Worm (Caenorhabditis elegans) whole organism, L1 larva: ENCODE results near the gene dhhc-6.

ENCODE experiments used
- C16A3.4 ChIP-seq: fragments of 150-350 bp; optimal IDR thresholded peaks from 2 replicates; lab custom pipeline; 2014; ENCODE audit warnings: missing biosample characterization, missing genetic modification characterization
- aha-1 ChIP-seq: fragments of 150-350 bp; optimal IDR thresholded peaks from 2 replicates; lab custom pipeline; 2014; ENCODE audit warnings: missing biosample characterization, missing genetic modification characterization
- ceh-82 ChIP-seq, 3 experiments: fragments of 150-350 bp in 1 of 3; sonication (generic microtip) in 2 of 3; optimal IDR thresholded peaks; 2 replicates each; lab custom pipeline; 2014 to 2017; ENCODE audit warnings: missing biosample characterization in 3 of 3, missing genetic modification characterization in 3 of 3
- ceh-90 ChIP-seq: sonication (generic microtip); optimal IDR thresholded peaks from 2 replicates; lab custom pipeline; 2016; ENCODE audit warnings: missing genetic modification characterization, missing compliant biosample characterization
- dpl-1 ChIP-seq, 3 experiments: fragments of 150-350 bp in 2 of 3; sonication (generic microtip) in 1 of 3; optimal IDR thresholded peaks; 2 replicates each; lab custom pipeline; 2014 to 2017; ENCODE audit warnings: missing biosample characterization in 3 of 3, missing genetic modification characterization in 3 of 3, missing genetic modification reagents in 3 of 3
- efl-1 ChIP-seq, 4 experiments: fragments of 150-350 bp; optimal IDR thresholded peaks in 3 of 4; peaks in 1 of 4; 1 replicate in 1 of 4; 2 replicates in 3 of 4; lab custom pipeline; 2014; ENCODE audit warnings: missing biosample characterization in 2 of 4, missing genetic modification characterization in 2 of 4, missing genetic modification reagents in 2 of 4
- fkh-4 ChIP-seq: sonication (generic microtip); optimal IDR thresholded peaks from 2 replicates; lab custom pipeline; 2016; ENCODE audit warnings: missing compliant biosample characterization, missing genetic modification characterization, borderline replicate concordance
- fkh-8 ChIP-seq: sonication (generic microtip); optimal IDR thresholded peaks from 2 replicates; lab custom pipeline; 2016; ENCODE audit warnings: mild to moderate bottlenecking, missing genetic modification characterization, missing compliant biosample characterization
- grh-1 ChIP-seq: fragments of 200-800 bp; sonication (Bioruptor generic); IDR thresholded peaks from 2 replicates; pipeline ENCODE4 v1.3.6; 2022; ENCODE audit warnings: missing genetic modification reagents, missing genetic modification characterization, missing compliant biosample characterization
- hlh-17 ChIP-seq: fragments of 200-800 bp; sonication (Bioruptor generic); optimal IDR thresholded peaks from 2 replicates; lab custom pipeline; 2018; ENCODE audit warnings: missing genetic modification characterization, mild to moderate bottlenecking, missing compliant biosample characterization, moderate library complexity, borderline replicate concordance
- hlh-4 ChIP-seq: sonication (generic microtip); optimal IDR thresholded peaks from 2 replicates; lab custom pipeline; 2016; ENCODE audit warnings: mild to moderate bottlenecking, missing genetic modification characterization, missing compliant biosample characterization
- lin-13 ChIP-seq: fragments of 150-350 bp; optimal IDR thresholded peaks from 2 replicates; lab custom pipeline; 2014; ENCODE audit warnings: missing biosample characterization, missing genetic modification reagents, missing genetic modification characterization
- lin-14 ChIP-seq: fragments of 200-800 bp; sonication (Bioruptor generic); optimal IDR thresholded peaks from 2 replicates; lab custom pipeline; 2018; ENCODE audit warnings: mild to moderate bottlenecking, missing genetic modification characterization, moderate library complexity, missing compliant biosample characterization
- lin-35 ChIP-seq, 2 experiments: fragments of 150-350 bp; optimal IDR thresholded peaks; 2 replicates each; lab custom pipeline; 2014; ENCODE audit warnings: missing biosample characterization in 2 of 2, missing genetic modification characterization in 2 of 2, missing genetic modification reagents in 2 of 2
- lsy-2 ChIP-seq, 2 experiments: fragments of 150-350 bp; optimal IDR thresholded peaks; 2 replicates each; lab custom pipeline; 2014; ENCODE audit warnings: missing biosample characterization in 2 of 2, missing genetic modification characterization in 2 of 2
- mdl-1 ChIP-seq, 2 experiments: fragments of 150-350 bp; optimal IDR thresholded peaks; 2 replicates each; lab custom pipeline; 2014 to 2017; ENCODE audit warnings: missing biosample characterization in 2 of 2, missing genetic modification characterization in 2 of 2, inconsistent platforms in 1 of 2
- mep-1 ChIP-seq: fragments of 150-350 bp; optimal IDR thresholded peaks from 2 replicates; lab custom pipeline; 2014; ENCODE audit warnings: missing biosample characterization, missing genetic modification characterization
- nhr-11 ChIP-seq: fragments of 150-350 bp; optimal IDR thresholded peaks from 2 replicates; lab custom pipeline; 2014; ENCODE audit warnings: missing biosample characterization, missing genetic modification characterization
- nhr-19 ChIP-seq: fragments of 200-800 bp; sonication (Bioruptor generic); conservative IDR thresholded peaks from 2 replicates; pipeline ENCODE4 v1.3.6; 2022; ENCODE audit warnings: missing genetic modification characterization, missing compliant biosample characterization
- nhr-20 ChIP-seq: sonication (generic microtip); optimal IDR thresholded peaks from 2 replicates; lab custom pipeline; 2016; ENCODE audit warnings: mild to moderate bottlenecking, missing genetic modification characterization, missing compliant biosample characterization
- nhr-28 ChIP-seq: fragments of 150-350 bp; optimal IDR thresholded peaks from 2 replicates; lab custom pipeline; 2014; ENCODE audit warnings: missing biosample characterization, missing genetic modification characterization
- nhr-47 ChIP-seq: sonication (generic microtip); optimal IDR thresholded peaks from 2 replicates; lab custom pipeline; 2016; ENCODE audit warnings: mild to moderate bottlenecking, missing genetic modification characterization, moderate library complexity, missing compliant biosample characterization
- nhr-71 ChIP-seq: sonication (generic microtip); optimal IDR thresholded peaks from 2 replicates; lab custom pipeline; 2016; ENCODE audit warnings: mild to moderate bottlenecking, missing genetic modification characterization, moderate library complexity, missing compliant biosample characterization
- nhr-84 ChIP-seq: sonication (generic microtip); optimal IDR thresholded peaks from 2 replicates; lab custom pipeline; 2017; ENCODE audit warnings: missing biosample characterization, missing genetic modification characterization
- nhr-85 ChIP-seq: sonication (generic microtip); peaks from one replicate; lab custom pipeline; 2016; ENCODE audit warnings: missing genetic modification characterization, inconsistent platforms, missing compliant biosample characterization
- pag-3 ChIP-seq: sonication (generic microtip); optimal IDR thresholded peaks from 2 replicates; lab custom pipeline; 2017; ENCODE audit warnings: missing genetic modification characterization, mild to moderate bottlenecking, missing compliant biosample characterization, antibody characterized with exemption, borderline replicate concordance; ENCODE audit not compliant: insufficient read depth
- pax-3 ChIP-seq: fragments of 200-800 bp; sonication (Bioruptor generic); optimal IDR thresholded peaks from 2 replicates; lab custom pipeline; 2018; ENCODE audit warnings: mild to moderate bottlenecking, missing genetic modification characterization, moderate library complexity, missing compliant biosample characterization
- pqm-1 ChIP-seq: sonication (generic microtip); optimal IDR thresholded peaks from 3 replicates; lab custom pipeline; 2017; ENCODE audit warnings: missing biosample characterization, missing genetic modification characterization
- snpc-4 ChIP-seq: fragments of 150-350 bp; optimal IDR thresholded peaks from 2 replicates; lab custom pipeline; 2014; ENCODE audit warnings: missing biosample characterization, missing genetic modification characterization
- unc-130 ChIP-seq: fragments of 150-350 bp; optimal IDR thresholded peaks from 2 replicates; lab custom pipeline; 2017; ENCODE audit warnings: missing biosample characterization, missing genetic modification characterization, inconsistent platforms
- unc-98 ChIP-seq: fragments of 200-800 bp; sonication (Bioruptor generic); IDR thresholded peaks from 2 replicates; pipeline ENCODE4 v1.3.6; 2022; ENCODE audit warnings: missing genetic modification characterization, missing compliant biosample characterization
- zip-4 ChIP-seq: fragments of 200-800 bp; sonication (Bioruptor generic); optimal IDR thresholded peaks from 2 replicates; lab custom pipeline; 2018; ENCODE audit warnings: mild to moderate bottlenecking, missing genetic modification characterization, moderate library complexity, missing compliant biosample characterization
- ztf-4 ChIP-seq: fragments of 150-350 bp; optimal IDR thresholded peaks from 2 replicates; lab custom pipeline; 2014; ENCODE audit warnings: missing biosample characterization, missing genetic modification characterization

dhhc-6 gene

DNA sequence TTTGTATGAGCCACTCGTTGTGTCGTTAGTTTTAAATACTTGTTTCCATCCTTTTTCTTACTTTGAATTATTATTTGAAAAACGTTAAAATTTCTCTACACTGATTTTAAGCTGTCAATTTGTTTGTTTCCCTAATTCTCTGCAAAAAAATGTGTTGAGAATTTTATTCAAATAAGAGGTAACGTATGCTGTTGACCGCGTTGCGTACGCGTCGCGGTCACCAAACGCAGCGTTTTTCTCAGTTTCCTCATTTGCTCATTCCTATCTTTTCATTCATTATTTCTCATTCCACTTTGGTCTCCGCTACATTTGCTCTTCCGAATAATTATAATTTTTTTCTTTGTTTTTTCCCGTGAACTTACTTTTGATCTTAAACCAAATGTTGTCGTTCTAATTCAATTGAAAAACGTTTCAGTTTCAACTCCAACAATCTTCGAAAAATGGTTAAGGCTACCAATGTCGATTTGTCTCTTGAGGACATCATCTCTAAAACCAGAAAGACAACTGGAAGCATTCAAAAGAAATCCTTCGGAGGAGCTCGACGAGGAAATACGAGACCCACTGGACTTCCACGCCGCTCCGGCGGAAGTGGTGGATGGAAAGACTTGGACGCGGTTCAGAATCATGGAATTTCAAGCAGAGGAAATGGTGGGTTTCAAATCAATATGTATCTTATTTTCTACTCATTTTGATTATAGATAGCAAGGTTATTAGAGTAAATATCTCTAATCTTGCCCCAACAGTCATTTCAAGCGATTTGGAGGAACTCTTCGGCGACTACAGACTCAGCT is 1.7 kb upstream of the dhhc-6 start, which contains the start of gene aly-3 (continued):
- no peak for TF ChIP-seq pag-3
- no peak for TF ChIP-seq nhr-28 (tag; lab: Kevin White, UChicago)
- no peak for TF ChIP-seq nhr-19
- no peak for TF ChIP-seq nhr-84
- TF ChIP-seq fkh-8 (tag; lab: Kevin White, UChicago) = no peak
- TF ChIP-seq ceh-82 (tag; optimal IDR thresholded peaks at IDR 0.05; lab: Kevin White, UChicago) = peak in 1 of 3 experiments; percentile 29
- TF ChIP-seq dpl-1 (GFP tag; optimal IDR thresholded peaks at IDR 0.05; lab: Kevin White, UChicago) = no peak
- TF ChIP-seq pax-3 (tag; lab: Kevin White, UChicago) = no peak
- TF ChIP-seq nhr-20 = no peak
- no peak for TF ChIP-seq ceh-90
- no peak for TF ChIP-seq hlh-17 (GFP tag; lab: Kevin White, UChicago)
- peak; percentile 13 for TF ChIP-seq mep-1 (tag; lab: Kevin White, UChicago)
- TF ChIP-seq C16A3.4 (tag; lab: Kevin White, UChicago) = no peak
- no peak for TF ChIP-seq hlh-4 (tag; lab: Kevin White, UChicago)
- no peak for TF ChIP-seq zip-4 (GFP tag; lab: Kevin White, UChicago)
- TF ChIP-seq, all 84 proteins: peak for 10

- no peak for TF ChIP-seq pqm-1 (tag; lab: Kevin White, UChicago)
- TF ChIP-seq nhr-84 = no peak
- TF ChIP-seq mdl-1 (tag; optimal IDR thresholded peaks at IDR 0.05; lab: Kevin White, UChicago) = no peak
- TF ChIP-seq fkh-8 (tag; lab: Kevin White, UChicago) = peak; percentile 55
- peak; percentile 2 for TF ChIP-seq mep-1 (tag; lab: Kevin White, UChicago)
- no peak for TF ChIP-seq lin-35 (GFP tag; optimal IDR thresholded peaks at IDR 0.05; lab: Kevin White, UChicago)
- TF ChIP-seq nhr-71 = peak; percentile 26
- no peak for TF ChIP-seq unc-98 (GFP tag; lab: Robert Waterston, UW)
- TF ChIP-seq ztf-4 = no peak
- TF ChIP-seq nhr-47 (tag; lab: Kevin White, UChicago) = peak; percentile 27
- TF ChIP-seq lin-14 (GFP tag; lab: Kevin White, UChicago) = peak; percentile 51
Measured at ce11 chrIV:12126740-12127472, 2.2 kb downstream of the dhhc-6 start.

DNA sequence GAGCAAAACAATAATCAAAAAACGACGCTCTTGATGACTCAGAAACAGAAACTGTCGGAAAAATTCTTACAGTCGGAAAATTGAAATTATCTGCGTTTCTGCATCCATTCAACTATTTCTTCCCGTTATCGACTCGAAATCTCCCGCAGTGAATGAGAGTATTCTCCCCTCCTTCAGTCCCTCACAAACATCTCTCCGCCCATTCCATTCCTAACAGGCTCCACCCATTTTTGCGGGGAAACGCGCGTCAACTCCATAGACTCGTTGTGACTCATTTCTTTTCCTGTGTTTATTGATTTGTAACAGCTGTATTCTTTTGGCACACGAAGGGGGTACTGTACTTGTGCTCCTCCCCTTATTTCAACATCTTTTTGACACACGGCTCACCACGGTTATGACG is 3.1 kb downstream of the dhhc-6 start:
- TF ChIP-seq lin-14 (GFP tag; lab: Kevin White, UChicago) (peak; percentile 60), grh-1 (no peak), nhr-11 (tag; lab: Kevin White, UChicago) (no peak), lin-13 (GFP tag; lab: Kevin White, UChicago) (no peak), nhr-85 (peak; percentile 60), fkh-4 (tag; lab: Kevin White, UChicago) (no peak), aha-1 (tag; lab: Kevin White, UChicago) (no peak), ceh-82 (tag; optimal IDR thresholded peaks at IDR 0.05; lab: Kevin White, UChicago) (peak in 1 of 3 experiments; percentile 10), nhr-84 (no peak), lsy-2 (tag; optimal IDR thresholded peaks at IDR 0.05; lab: Kevin White, UChicago) (peak in 1 of 2 experiments; percentile 48), efl-1 (optimal IDR thresholded peaks at IDR 0.05; lab: Kevin White, UChicago) (no peak), efl-1 (GFP tag; optimal IDR thresholded peaks at IDR 0.05 in 1 of 2; lab: Kevin White, UChicago) (peak in 1 of 2 experiments; percentile 76), mdl-1 (tag; optimal IDR thresholded peaks at IDR 0.05; lab: Kevin White, UChicago) (peak in 1 of 2 experiments; percentile 26)

DNA sequence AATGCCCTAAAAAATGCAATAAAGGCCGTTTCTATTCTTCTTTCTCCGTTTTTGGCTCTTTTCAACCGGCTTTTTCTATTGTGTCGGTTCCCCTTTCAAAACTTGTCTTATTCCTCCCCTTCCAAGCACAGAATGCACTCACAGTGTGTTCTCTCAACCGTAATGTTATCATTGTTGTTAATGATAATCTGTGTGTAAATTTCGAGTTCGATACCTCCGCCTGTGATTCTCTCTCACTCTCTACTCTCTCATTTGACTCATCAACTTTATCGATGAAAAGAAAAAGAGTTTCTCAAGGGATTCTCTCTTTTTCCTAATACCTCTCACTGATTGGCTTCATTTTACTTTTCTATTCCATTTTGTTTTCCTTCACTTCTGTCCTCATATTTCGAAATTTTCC is 4.0 kb downstream of the dhhc-6 start:
- TF ChIP-seq nhr-85 (peak; percentile 14), unc-130 (tag; lab: Kevin White, UChicago) (no peak), lsy-2 (tag; optimal IDR thresholded peaks at IDR 0.05; lab: Kevin White, UChicago) (peak in 1 of 2 experiments; percentile 9), mep-1 (tag; lab: Kevin White, UChicago) (peak; percentile 23), snpc-4 (no peak), nhr-47 (tag; lab: Kevin White, UChicago) (peak; percentile 16), lin-14 (GFP tag; lab: Kevin White, UChicago) (peak; percentile 23)
